Fruit fly (Drosophila melanogaster) whole organism, embryonic: ENCODE data around the gene mats.
A peak's percentile ranks its signal among the peaks of the same experiment; 100 is the strongest.

Experiments used
- Atf6 ChIP-seq: fragments of 200-800 bp; sonication (Bioruptor generic); IDR thresholded peaks from 2 replicates; pipeline ENCODE4 v1.3.6; 2022; ENCODE audit warnings: missing biosample characterization, missing genetic modification characterization
- Blimp-1 ChIP-seq: fragments of 200-800 bp; sonication (Bioruptor generic); optimal IDR thresholded peaks from 3 replicates; lab custom pipeline; 2018; ENCODE audit warnings: missing biosample characterization, missing genetic modification characterization, mild to moderate bottlenecking, moderate library complexity, missing genetic modification reagents
- CG10654 ChIP-seq: fragments of 200-800 bp; sonication (Bioruptor generic); optimal IDR thresholded peaks from 2 replicates; lab custom pipeline; 2016; ENCODE audit warnings: missing biosample characterization, missing genetic modification characterization
- CG10959 ChIP-seq: fragments of 200-800 bp; sonication (Bioruptor generic); IDR thresholded peaks from 2 replicates; pipeline ENCODE4 v1.3.6; 2022; ENCODE audit warnings: missing biosample characterization, missing genetic modification characterization
- CG11398 ChIP-seq: fragments of 200-800 bp; sonication (Bioruptor generic); optimal IDR thresholded peaks from 2 replicates; lab custom pipeline; 2016; ENCODE audit warnings: missing biosample characterization, missing genetic modification characterization
- CG11560 ChIP-seq: fragments of 200-800 bp; sonication (Bioruptor generic); IDR thresholded peaks from 3 replicates; pipeline ENCODE4 v1.3.6; 2022; ENCODE audit warnings: missing biosample characterization, missing genetic modification characterization
- CG14710 ChIP-seq: fragments of 200-800 bp; sonication (Bioruptor generic); optimal IDR thresholded peaks from 3 replicates; lab custom pipeline; 2019; ENCODE audit warnings: missing biosample characterization, mild to moderate bottlenecking, missing genetic modification characterization, moderate library complexity
- CG1603 ChIP-seq: fragments of 200-800 bp; sonication (Bioruptor generic); optimal IDR thresholded peaks from 2 replicates; lab custom pipeline; 2019; ENCODE audit warnings: missing biosample characterization, mild to moderate bottlenecking, missing genetic modification characterization, moderate library complexity
- CG16815 ChIP-seq: fragments of 200-800 bp; sonication (Bioruptor generic); optimal IDR thresholded peaks from 3 replicates; lab custom pipeline; 2017; ENCODE audit warnings: missing biosample characterization, mild to moderate bottlenecking, missing genetic modification characterization
- CG17359 ChIP-seq: fragments of 200-800 bp; sonication (Bioruptor generic); optimal IDR thresholded peaks from 3 replicates; lab custom pipeline; 2018; ENCODE audit warnings: missing biosample characterization, mild to moderate bottlenecking, missing genetic modification characterization, moderate library complexity
- CG17829 ChIP-seq: fragments of 200-800 bp; optimal IDR thresholded peaks from 2 replicates; lab custom pipeline; 2019; ENCODE audit warnings: missing biosample characterization, mild to moderate bottlenecking, missing genetic modification characterization, moderate library complexity
- CG18011 ChIP-seq: fragments of 200-800 bp; sonication (Bioruptor generic); optimal IDR thresholded peaks from 2 replicates; lab custom pipeline; 2017; ENCODE audit warnings: missing biosample characterization, missing genetic modification characterization, mild to moderate bottlenecking, moderate library complexity, missing genotype
- CG30020 ChIP-seq: fragments of 200-800 bp; optimal IDR thresholded peaks from 2 replicates; lab custom pipeline; 2019; ENCODE audit warnings: missing biosample characterization, mild to moderate bottlenecking, missing genetic modification characterization, moderate library complexity
- CG3726 ChIP-seq: fragments of 200-800 bp; sonication (Bioruptor generic); IDR thresholded peaks from 3 replicates; pipeline ENCODE4, ENCODE4 v1.3.6; 2022; ENCODE audit warnings: missing biosample characterization, missing genetic modification characterization
- CG4820 ChIP-seq: fragments of 200-800 bp; sonication (Bioruptor generic); optimal IDR thresholded peaks from 3 replicates; lab custom pipeline; 2016; ENCODE audit warnings: missing biosample characterization, missing genetic modification characterization
- CG6683 ChIP-seq: fragments of 200-800 bp; sonication (Bioruptor generic); optimal IDR thresholded peaks from 2 replicates; lab custom pipeline; 2017; ENCODE audit warnings: missing biosample characterization, mild to moderate bottlenecking, missing genetic modification characterization, missing genetic modification reagents
- CG6813 ChIP-seq: fragments of 200-800 bp; sonication (Bioruptor generic); optimal IDR thresholded peaks from 2 replicates; lab custom pipeline; 2017; ENCODE audit warnings: missing biosample characterization, missing genetic modification characterization, mild to moderate bottlenecking, moderate library complexity, missing genetic modification reagents
- Chrac-16 ChIP-seq: fragments of 200-800 bp; sonication (Bioruptor generic); optimal IDR thresholded peaks from 3 replicates; lab custom pipeline; 2016; ENCODE audit warnings: missing biosample characterization, missing genetic modification characterization
- Hr39 ChIP-seq: fragments of >200 bp; optimal IDR thresholded peaks from 2 replicates; lab custom pipeline; 2017
- Kr ChIP-seq: fragments of 200-800 bp; sonication (Bioruptor generic); optimal IDR thresholded peaks from 2 replicates; lab custom pipeline; 2017; ENCODE audit warnings: missing biosample characterization, mild to moderate bottlenecking, missing genetic modification characterization
- MBD-R2 ChIP-seq: fragments of 200-800 bp; sonication (Bioruptor generic); IDR thresholded peaks from 2 replicates; pipeline ENCODE4 v1.3.6; 2022; ENCODE audit warnings: missing biosample characterization, missing genetic modification characterization
- MESR4 ChIP-seq: fragments of 200-800 bp; sonication (Bioruptor generic); optimal IDR thresholded peaks from 2 replicates; lab custom pipeline; 2018; ENCODE audit warnings: missing biosample characterization, mild to moderate bottlenecking, missing genetic modification characterization, moderate library complexity
- Mad ChIP-seq: fragments of 200-800 bp; sonication (Bioruptor generic); optimal IDR thresholded peaks from 2 replicates; lab custom pipeline; 2016; ENCODE audit warnings: missing biosample characterization, missing genetic modification characterization
- NFAT ChIP-seq: fragments of 200-800 bp; sonication (Bioruptor generic); IDR thresholded peaks from 2 replicates; pipeline ENCODE4 v1.3.6; 2022; ENCODE audit warnings: missing biosample characterization, missing genetic modification characterization
- Usf ChIP-seq: fragments of 200-800 bp; sonication (Bioruptor generic); optimal IDR thresholded peaks from 2 replicates; lab custom pipeline; 2017; ENCODE audit warnings: missing genotype, missing biosample characterization, missing genetic modification characterization
- Xbp1 ChIP-seq: fragments of 200-800 bp; sonication (Bioruptor generic); optimal IDR thresholded peaks from 3 replicates; lab custom pipeline; 2016; ENCODE audit warnings: missing biosample characterization, mild to moderate bottlenecking, missing genetic modification characterization
- ase ChIP-seq: fragments of 200-800 bp; sonication (Bioruptor generic); IDR thresholded peaks from 3 replicates; pipeline ENCODE4 v1.3.6; 2022; ENCODE audit warnings: missing biosample characterization, missing genetic modification characterization
- bcd ChIP-seq: fragments of 200-800 bp; sonication (Bioruptor generic); optimal IDR thresholded peaks from 2 replicates; lab custom pipeline; 2017; ENCODE audit warnings: missing biosample characterization, mild to moderate bottlenecking, missing genetic modification characterization
- br ChIP-seq: fragments of >200 bp; optimal IDR thresholded peaks from 2 replicates; lab custom pipeline; 2017
- cas ChIP-seq: fragments of 200-800 bp; sonication (Bioruptor generic); IDR thresholded peaks from 2 replicates; pipeline ENCODE4 v1.3.6; 2022; ENCODE audit warnings: missing biosample characterization, missing genetic modification characterization
- chif ChIP-seq, 2 experiments: fragments of 200-800 bp; sonication (Bioruptor generic); optimal IDR thresholded peaks; 3 replicates each; lab custom pipeline; 2016; ENCODE audit warnings: missing biosample characterization in 2 of 2, missing genetic modification characterization in 2 of 2
- chm ChIP-seq: fragments of 200-800 bp; sonication (Bioruptor generic); IDR thresholded peaks from 2 replicates; pipeline ENCODE4 v1.3.6; 2022; ENCODE audit warnings: missing biosample characterization, missing genetic modification characterization
- chn ChIP-seq: fragments of 200-800 bp; sonication (Bioruptor generic); optimal IDR thresholded peaks from 2 replicates; lab custom pipeline; 2016; ENCODE audit warnings: missing biosample characterization, missing genetic modification characterization
- corto ChIP-seq: fragments of 200-800 bp; sonication (Bioruptor generic); optimal IDR thresholded peaks from 2 replicates; lab custom pipeline; 2016; ENCODE audit warnings: missing biosample characterization, mild to moderate bottlenecking, missing genetic modification characterization, moderate library complexity
- dmrt11E ChIP-seq: fragments of 200-800 bp; sonication (Bioruptor generic); optimal IDR thresholded peaks from 3 replicates; lab custom pipeline; 2018; ENCODE audit warnings: missing biosample characterization, mild to moderate bottlenecking, missing genetic modification characterization, moderate library complexity
- emc ChIP-seq: fragments of 200-800 bp; sonication (Bioruptor generic); optimal IDR thresholded peaks from 2 replicates; lab custom pipeline; 2016; ENCODE audit warnings: missing biosample characterization, missing genetic modification characterization
- gcm2 ChIP-seq: fragments of 200-800 bp; sonication (Bioruptor generic); optimal IDR thresholded peaks from 2 replicates; lab custom pipeline; 2016; ENCODE audit warnings: missing biosample characterization, missing genetic modification characterization
- ham ChIP-seq: fragments of 200-800 bp; sonication (Bioruptor generic); IDR thresholded peaks from 2 replicates; pipeline ENCODE4 v1.3.6; 2022; ENCODE audit warnings: missing biosample characterization, missing genetic modification characterization
- hbn ChIP-seq: fragments of 200-800 bp; sonication (Bioruptor generic); IDR thresholded peaks from 2 replicates; pipeline ENCODE4 v1.3.6; 2022; ENCODE audit warnings: missing biosample characterization, missing genetic modification characterization; ENCODE audit not compliant: partially characterized antibody
- hkb ChIP-seq, 2 experiments: fragments of 200-800 bp in 1 of 2; fragments of >200 bp in 1 of 2; sonication (Bioruptor generic) in 1 of 2; IDR thresholded peaks in 1 of 2; optimal IDR thresholded peaks in 1 of 2; 2 replicates each; pipeline versions ENCODE4 v1.3.6 to Lab custom; 2017 to 2022; ENCODE audit warnings: missing biosample characterization in 1 of 2, missing genetic modification characterization in 1 of 2
- jing ChIP-seq: fragments of 200-800 bp; sonication (Bioruptor generic); optimal IDR thresholded peaks from 2 replicates; lab custom pipeline; 2018; ENCODE audit warnings: missing biosample characterization, mild to moderate bottlenecking, missing genetic modification characterization
- lov ChIP-seq, 2 experiments: fragments of 200-800 bp in 1 of 2; fragments of >200 bp in 1 of 2; sonication (Bioruptor generic) in 1 of 2; IDR thresholded peaks in 1 of 2; optimal IDR thresholded peaks in 1 of 2; 2 replicates in 1 of 2; 3 replicates in 1 of 2; pipeline versions ENCODE4 v1.3.6 to Lab custom; 2017 to 2022; ENCODE audit warnings: missing biosample characterization in 1 of 2, missing genetic modification characterization in 1 of 2
- mld ChIP-seq: fragments of 200-800 bp; sonication (Bioruptor generic); IDR thresholded peaks from 3 replicates; pipeline ENCODE4 v1.3.6; 2022; ENCODE audit warnings: missing biosample characterization, missing genetic modification characterization; ENCODE audit not compliant: partially characterized antibody
- onecut ChIP-seq: fragments of 200-800 bp; sonication (Bioruptor generic); IDR thresholded peaks from 2 replicates; pipeline ENCODE4 v1.3.6; 2022; ENCODE audit warnings: missing biosample characterization, missing genetic modification characterization
- pita ChIP-seq: fragments of 200-800 bp; sonication (Bioruptor generic); optimal IDR thresholded peaks from 2 replicates; lab custom pipeline; 2017; ENCODE audit warnings: missing biosample characterization, mild to moderate bottlenecking, missing genetic modification characterization
- psq ChIP-seq: fragments of 200-800 bp; sonication (Bioruptor generic); optimal IDR thresholded peaks from 2 replicates; lab custom pipeline; 2017; ENCODE audit warnings: missing biosample characterization, missing genetic modification characterization
- sc ChIP-seq, 3 experiments: fragments of >200 bp in 2 of 3; fragments of 200-800 bp in 1 of 3; sonication (Bioruptor generic) in 1 of 3; optimal IDR thresholded peaks; 2 replicates in 2 of 3; 3 replicates in 1 of 3; lab custom pipeline; 2017; ENCODE audit warnings: mild to moderate bottlenecking in 1 of 3, missing biosample characterization in 1 of 3, missing genetic modification characterization in 1 of 3, missing genetic modification reagents in 1 of 3
- tio ChIP-seq: fragments of 200-800 bp; sonication (Bioruptor generic); optimal IDR thresholded peaks from 2 replicates; lab custom pipeline; 2017; ENCODE audit warnings: missing biosample characterization, missing genetic modification characterization, inconsistent platforms

mats gene

dm6 chr3R:22468829-22469487 lies 48.0 kb downstream of the mats start (continued):
- peak; percentile 72 for TF ChIP-seq CG17829 (tag; lab: Kevin White, UChicago)
- TF ChIP-seq CG11560 = peak; percentile 72; the same call in 2 of the 3 replicates
- peak; percentile 75 for TF ChIP-seq Blimp-1 (GFP tag; lab: Kevin White, UChicago)
- no peak for TF ChIP-seq hbn
- TF ChIP-seq chn (GFP tag; lab: Kevin White, UChicago) = peak; percentile 67
- TF ChIP-seq Kr (GFP tag; lab: Kevin White, UChicago) = no peak
- no peak for TF ChIP-seq Hr39 (lab: Kevin White, UChicago)
- no peak for TF ChIP-seq dmrt11E (tag; lab: Kevin White, UChicago)
- peak; percentile 80 for TF ChIP-seq CG6813 (GFP tag; lab: Kevin White, UChicago)
- peak; percentile 50 for TF ChIP-seq CG16815 (GFP tag; lab: Kevin White, UChicago)
- TF ChIP-seq mld (GFP tag; lab: Robert Waterston, UW) = no peak
- TF ChIP-seq Chrac-16 = peak; percentile 81
- peak; percentile 78 for TF ChIP-seq CG11398 (GFP tag; lab: Kevin White, UChicago)
- TF ChIP-seq lov (optimal IDR thresholded peaks at IDR 0.05; lab: Kevin White, UChicago) = no peak
- TF ChIP-seq lov (GFP tag; IDR thresholded peaks at IDR 0.05; lab: Robert Waterston, UW) = no peak
- no peak for TF ChIP-seq br (lab: Kevin White, UChicago)
- peak; percentile 87 for TF ChIP-seq CG17359 (tag; lab: Kevin White, UChicago)
- TF ChIP-seq MESR4 (GFP tag; lab: Kevin White, UChicago) = peak; percentile 13
- peak; percentile 15 for TF ChIP-seq Usf (GFP tag; lab: Kevin White, UChicago)
- peak; percentile 81 for TF ChIP-seq CG6683 (GFP tag; lab: Kevin White, UChicago)
- TF ChIP-seq onecut (GFP tag; lab: Robert Waterston, UW) = peak; percentile 81
- TF ChIP-seq CG30020 (tag; lab: Kevin White, UChicago) = no peak
- TF ChIP-seq CG4820 (GFP tag; lab: Kevin White, UChicago) = peak; percentile 78
- peak; percentile 69 for TF ChIP-seq NFAT (GFP tag; lab: Robert Waterston, UW)
- no peak for TF ChIP-seq hkb (optimal IDR thresholded peaks at IDR 0.05; lab: Kevin White, UChicago)
- peak; percentile 91 for TF ChIP-seq hkb (GFP tag; IDR thresholded peaks at IDR 0.05; lab: Robert Waterston, UW)
- peak; percentile 90 for TF ChIP-seq Xbp1 (GFP tag; lab: Kevin White, UChicago)
- peak; percentile 64 for TF ChIP-seq jing (GFP tag; lab: Kevin White, UChicago)
- peak; percentile 78 for TF ChIP-seq cas (GFP tag; lab: Robert Waterston, UW)
- no peak for TF ChIP-seq CG10959 (GFP tag; lab: Robert Waterston, UW)
- peak; percentile 72; the same call in 2 of the 3 replicates for TF ChIP-seq ase
- no peak for TF ChIP-seq pita
- no peak for TF ChIP-seq corto (GFP tag; lab: Kevin White, UChicago)
- TF ChIP-seq CG14710 = peak; percentile 39
- TF ChIP-seq bcd = peak; percentile 86
- peak; percentile 63 for TF ChIP-seq ham (GFP tag; lab: Robert Waterston, UW)
- peak; percentile 90 for TF ChIP-seq Atf6 (GFP tag; lab: Robert Waterston, UW)
- peak; percentile 71; the same call in 1 of the 2 replicates for TF ChIP-seq chm (GFP tag; lab: Robert Waterston, UW)
- TF ChIP-seq CG1603 (tag; lab: Kevin White, UChicago) = peak; percentile 76
- TF ChIP-seq chif (GFP tag; optimal IDR thresholded peaks at IDR 0.05; lab: Kevin White, UChicago) = peak; percentile 73 to 80
- TF ChIP-seq tio (GFP tag; lab: Kevin White, UChicago) = no peak
- peak; percentile 78 for TF ChIP-seq emc
- TF ChIP-seq CG10654 = peak; percentile 77
- no peak for TF ChIP-seq psq (GFP tag; lab: Kevin White, UChicago)
- TF ChIP-seq CG3726 (GFP tag; lab: Robert Waterston, UW) = peak; percentile 76; the same call in 2 of the 3 replicates
- TF ChIP-seq CG18011 (GFP tag; lab: Kevin White, UChicago) = peak; percentile 68
- TF ChIP-seq gcm2 (GFP tag; lab: Kevin White, UChicago) = peak; percentile 67
- TF ChIP-seq sc (optimal IDR thresholded peaks at IDR 0.05; lab: Kevin White, UChicago) = no peak
- TF ChIP-seq sc (GFP tag; optimal IDR thresholded peaks at IDR 0.05; lab: Kevin White, UChicago) = peak; percentile 45
- peak; percentile 61 for TF ChIP-seq Mad (GFP tag; lab: Kevin White, UChicago)
- peak; percentile 48; the same call in 1 of the 2 replicates for TF ChIP-seq MBD-R2 (GFP tag; lab: Robert Waterston, UW)
